Worm (Caenorhabditis elegans): ENCODE data around the gene fbxb-96.

DNA sequence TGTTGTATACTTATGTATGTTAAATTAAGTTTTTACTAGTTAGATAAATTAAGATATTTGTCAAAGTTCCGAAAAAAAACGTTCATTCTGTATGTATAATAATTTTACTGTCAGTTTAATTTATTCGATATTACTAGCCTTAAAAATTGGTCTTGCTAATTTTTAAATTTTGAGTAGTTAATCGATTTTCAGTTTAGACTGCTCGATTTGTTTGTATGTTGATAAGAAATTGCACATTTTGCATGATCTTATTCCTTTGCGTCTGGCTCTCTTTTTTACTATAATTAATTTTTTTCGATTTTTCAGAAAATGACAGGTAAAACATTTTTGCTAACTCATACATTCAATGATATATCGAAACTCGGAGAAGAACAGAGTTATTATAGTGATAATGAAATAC is 49.7 kb upstream of the fbxb-96 start, which contains the start of gene math-24:
- TF ChIP-seq lin-14 (GFP tag; optimal IDR thresholded peaks at IDR 0.05), result no peak
- TF ChIP-seq elt-2 (tag; optimal IDR thresholded peaks at IDR 0.05), result no peak
- TF ChIP-seq rnt-1 (tag; optimal IDR thresholded peaks at IDR 0.05), result no peak
- TF ChIP-seq nhr-76 (tag; optimal IDR thresholded peaks at IDR 0.05), result no peak
- no peak for TF ChIP-seq pag-3 (tag; optimal IDR thresholded peaks at IDR 0.05; ENCODE audit: borderline replicate concordance, insufficient read depth)
- TF ChIP-seq nhr-237 (tag; optimal IDR thresholded peaks at IDR 0.05), result no peak
- TF ChIP-seq lin-39 (tag; optimal IDR thresholded peaks at IDR 0.05), result no peak
- TF ChIP-seq aha-1 (tag; optimal IDR thresholded peaks at IDR 0.05), result no peak
- TF ChIP-seq lin-13 (GFP tag; optimal IDR thresholded peaks at IDR 0.05), result no peak
- no peak for TF ChIP-seq snpc-4 (tag; optimal IDR thresholded peaks at IDR 0.05)
- no peak for TF ChIP-seq dpl-1 (GFP tag; optimal IDR thresholded peaks at IDR 0.05)
- TF ChIP-seq sox-4 (tag; optimal IDR thresholded peaks at IDR 0.05), result no peak
- TF ChIP-seq unc-130 (tag; optimal IDR thresholded peaks at IDR 0.05), result no peak

Measured in whole organism, L1 larva.